Worm (Caenorhabditis elegans) whole organism, midembryonic: ENCODE results near the gene srg-61.
A peak's percentile ranks its signal among the peaks of the same experiment; 100 is the strongest.

Experiments
- cog-1 ChIP-seq: sonication (generic microtip); optimal IDR thresholded peaks from 2 replicates; lab custom pipeline; 2016; ENCODE audit warnings: missing genetic modification characterization, missing compliant biosample characterization
- flt-1 ChIP-seq: fragments of 200-800 bp; sonication (Bioruptor generic); IDR thresholded peaks from 2 replicates; pipeline ENCODE4 v1.3.6; 2022; ENCODE audit warnings: missing genetic modification characterization, missing compliant biosample characterization
- klf-2 ChIP-seq: fragments of 200-800 bp; sonication (Bioruptor generic); conservative IDR thresholded peaks from 2 replicates; pipeline ENCODE4 v1.3.6; 2022; ENCODE audit warnings: missing genetic modification reagents, missing genetic modification characterization, missing compliant biosample characterization
- med-1 ChIP-seq: sonication (generic microtip); optimal IDR thresholded peaks from 2 replicates; lab custom pipeline; 2017; ENCODE audit warnings: missing genetic modification characterization, mild to moderate bottlenecking, missing compliant biosample characterization, antibody characterized with exemption, missing genetic modification reagents; ENCODE audit not compliant: insufficient read depth
- ref-1 ChIP-seq: fragments of 200-800 bp; sonication (Bioruptor generic); conservative IDR thresholded peaks from 2 replicates; pipeline ENCODE4 v1.3.6; 2022; ENCODE audit warnings: missing genetic modification reagents, missing genetic modification characterization, missing compliant biosample characterization
- tab-1 ChIP-seq: fragments of 200-800 bp; sonication (Bioruptor generic); IDR thresholded peaks from 2 replicates; pipeline ENCODE4 v1.3.6; 2022; ENCODE audit warnings: missing genetic modification characterization, missing compliant biosample characterization

- TF ChIP-seq cog-1 (tag; lab: Kevin White, UChicago): no peak
- no peak for TF ChIP-seq med-1 (GFP tag; lab: Kevin White, UChicago)
- TF ChIP-seq tab-1: no peak
- no peak for TF ChIP-seq flt-1 (GFP tag; lab: Robert Waterston, UW)
- no peak for TF ChIP-seq ref-1
- TF ChIP-seq klf-2 (GFP tag; lab: Robert Waterston, UW): 0 out of 2 replicates have a peak, but pooled peaks have one; percentile 25
Observed at ce11 chrV:2694389-2694788, 45.7 kb downstream of the srg-61 start, which contains the start of gene Y45G12B.2.
